Worm (Caenorhabditis elegans) whole organism, young adult: ENCODE data around the gene F01G10.10.

Experiments
- B0035.1 ChIP-seq: sonication (generic microtip); optimal IDR thresholded peaks from 2 replicates; lab custom pipeline; 2016; ENCODE audit warnings: missing genetic modification characterization, mild to moderate bottlenecking, missing compliant biosample characterization, missing genotype, missing genetic modification reagents
- C06A6.2 ChIP-seq: fragments of 200-800 bp; sonication (Bioruptor generic); conservative IDR thresholded peaks from 2 replicates; pipeline ENCODE4 v1.3.6; 2022; ENCODE audit warnings: missing genetic modification characterization, missing compliant biosample characterization
- F23B12.7 ChIP-seq: sonication (generic microtip); optimal IDR thresholded peaks from 2 replicates; lab custom pipeline; 2017; ENCODE audit warnings: missing genetic modification characterization, mild to moderate bottlenecking, missing compliant biosample characterization, antibody characterized with exemption, moderate library complexity; ENCODE audit not compliant: insufficient read depth
- F39B2.1 ChIP-seq: fragments of 200-800 bp; sonication (Bioruptor generic); IDR thresholded peaks from 2 replicates; pipeline ENCODE4 v1.3.6; 2022; ENCODE audit warnings: missing genetic modification reagents, missing genetic modification characterization, missing compliant biosample characterization
- T26A5.8 ChIP-seq: sonication (generic microtip); optimal IDR thresholded peaks from 2 replicates; lab custom pipeline; 2016; ENCODE audit warnings: missing genetic modification characterization, missing compliant biosample characterization
- Y79H2A.3 ChIP-seq: fragments of 200-800 bp; sonication (Bioruptor generic); conservative IDR thresholded peaks from 2 replicates; pipeline ENCODE4 v1.3.6; 2022; ENCODE audit warnings: missing genetic modification reagents, missing genetic modification characterization, missing compliant biosample characterization
- ama-1 ChIP-seq, 3 experiments: fragments of 150-350 bp in 1 of 3; sonication (generic microtip) in 2 of 3; optimal IDR thresholded peaks; 2 replicates each; lab custom pipeline; 2014 to 2018; ENCODE audit warnings: missing biosample characterization in 2 of 3, missing genetic modification characterization in 2 of 3, missing genetic modification reagents in 2 of 3
- aptf-3 ChIP-seq: fragments of 200-800 bp; sonication (Bioruptor generic); IDR thresholded peaks from 2 replicates; pipeline ENCODE4 v1.3.6; 2022; ENCODE audit warnings: missing genetic modification characterization, missing compliant biosample characterization
- atf-7 ChIP-seq: sonication (generic microtip); optimal IDR thresholded peaks from 2 replicates; lab custom pipeline; 2017; ENCODE audit warnings: mild to moderate bottlenecking, missing genetic modification characterization, missing compliant biosample characterization
- athp-1 ChIP-seq: sonication (generic microtip); optimal IDR thresholded peaks from 2 replicates; lab custom pipeline; 2017; ENCODE audit warnings: mild to moderate bottlenecking, missing genetic modification characterization, missing compliant biosample characterization
- attf-5 ChIP-seq: fragments of 200-800 bp; sonication (Bioruptor generic); optimal IDR thresholded peaks from 2 replicates; lab custom pipeline; 2018; ENCODE audit warnings: mild to moderate bottlenecking, missing genetic modification characterization, missing compliant biosample characterization
- ccch-3 ChIP-seq: fragments of 200-800 bp; sonication (Bioruptor generic); optimal IDR thresholded peaks from 2 replicates; lab custom pipeline; 2018; ENCODE audit warnings: mild to moderate bottlenecking, missing genetic modification characterization, missing compliant biosample characterization
- ceh-40 ChIP-seq: fragments of 200-800 bp; sonication (Bioruptor generic); IDR thresholded peaks from 2 replicates; pipeline ENCODE4 v1.3.6; 2022; ENCODE audit warnings: missing genetic modification characterization, missing compliant biosample characterization
- ceh-58 ChIP-seq: fragments of 200-800 bp; sonication (Bioruptor generic); IDR thresholded peaks from 2 replicates; pipeline ENCODE4 v1.3.6; 2022; ENCODE audit warnings: missing genetic modification characterization, missing compliant biosample characterization
- dpl-1 ChIP-seq: fragments of 150-350 bp; optimal IDR thresholded peaks from 2 replicates; lab custom pipeline; 2014; ENCODE audit warnings: missing biosample characterization, missing genetic modification reagents, missing genetic modification characterization
- efl-1 ChIP-seq: fragments of 150-350 bp; optimal IDR thresholded peaks from 2 replicates; lab custom pipeline; 2014; ENCODE audit warnings: missing biosample characterization, missing genetic modification reagents, missing genetic modification characterization
- egl-18 ChIP-seq: fragments of 200-800 bp; sonication (Bioruptor generic); IDR thresholded peaks from 2 replicates; pipeline ENCODE4 v1.3.6; 2022; ENCODE audit warnings: missing genetic modification reagents, missing genetic modification characterization, missing compliant biosample characterization
- hlh-12 ChIP-seq: sonication (generic microtip); optimal IDR thresholded peaks from 2 replicates; lab custom pipeline; 2016; ENCODE audit warnings: missing genetic modification characterization, missing compliant biosample characterization
- hlh-26 ChIP-seq: fragments of 200-800 bp; sonication (Bioruptor generic); conservative IDR thresholded peaks from 2 replicates; pipeline ENCODE4 v1.3.6; 2022; ENCODE audit warnings: missing genetic modification reagents, missing genetic modification characterization, missing compliant biosample characterization
- hmg-1.2 ChIP-seq: fragments of 200-800 bp; sonication (Bioruptor generic); IDR thresholded peaks from 2 replicates; pipeline ENCODE4 v1.3.6; 2022; ENCODE audit warnings: missing genetic modification reagents, missing genetic modification characterization, missing compliant biosample characterization
- hmg-20 ChIP-seq: fragments of 200-800 bp; sonication (Bioruptor generic); IDR thresholded peaks from 2 replicates; pipeline ENCODE4 v1.3.6; 2022; ENCODE audit warnings: missing genetic modification reagents, missing genetic modification characterization, missing compliant biosample characterization
- let-607 ChIP-seq, 2 experiments: fragments of 200-800 bp in 1 of 2; sonication (Bioruptor generic) in 1 of 2; sonication (generic microtip) in 1 of 2; optimal IDR thresholded peaks; 2 replicates each; lab custom pipeline; 2016 to 2018; ENCODE audit warnings: mild to moderate bottlenecking in 2 of 2, missing compliant biosample characterization in 2 of 2, missing genetic modification characterization in 2 of 2, moderate library complexity in 2 of 2, missing genotype in 1 of 2
- lin-35 ChIP-seq, 3 experiments: fragments of 150-350 bp in 2 of 3; sonication (generic microtip) in 1 of 3; optimal IDR thresholded peaks; 2 replicates each; lab custom pipeline; 2014 to 2018; ENCODE audit warnings: missing biosample characterization in 3 of 3, missing genetic modification characterization in 3 of 3, missing genetic modification reagents in 3 of 3
- lin-54 ChIP-seq: fragments of 200-800 bp; sonication (Bioruptor generic); optimal IDR thresholded peaks from 2 replicates; lab custom pipeline; 2018; ENCODE audit warnings: mild to moderate bottlenecking, missing genetic modification characterization, missing compliant biosample characterization
- lsl-1 ChIP-seq: fragments of 200-800 bp; sonication (Bioruptor generic); optimal IDR thresholded peaks from 2 replicates; lab custom pipeline; 2018; ENCODE audit warnings: mild to moderate bottlenecking, missing genetic modification characterization, moderate library complexity, missing compliant biosample characterization
- lsy-27 ChIP-seq: sonication (generic microtip); optimal IDR thresholded peaks from 2 replicates; lab custom pipeline; 2017; ENCODE audit warnings: missing genetic modification characterization, mild to moderate bottlenecking, missing compliant biosample characterization, antibody characterized with exemption, missing genotype, borderline replicate concordance; ENCODE audit not compliant: insufficient read depth
- madf-3 ChIP-seq: fragments of 200-800 bp; sonication (Bioruptor generic); IDR thresholded peaks from 2 replicates; pipeline ENCODE4 v1.3.6; 2022; ENCODE audit warnings: missing genetic modification reagents, missing genetic modification characterization, missing compliant biosample characterization
- madf-6 ChIP-seq: fragments of 200-800 bp; sonication (Bioruptor generic); IDR thresholded peaks from 2 replicates; pipeline ENCODE4 v1.3.6; 2022; ENCODE audit warnings: missing genetic modification reagents, missing genetic modification characterization, missing compliant biosample characterization
- mcd-1 ChIP-seq: fragments of 200-800 bp; sonication (Bioruptor generic); IDR thresholded peaks from 2 replicates; pipeline ENCODE4 v1.3.6; 2022; ENCODE audit warnings: missing genetic modification reagents, missing genetic modification characterization, missing compliant biosample characterization
- mes-4 ChIP-seq: sonication (generic microtip); optimal IDR thresholded peaks from 2 replicates; lab custom pipeline; 2016; ENCODE audit warnings: missing genotype, missing genetic modification characterization, missing compliant biosample characterization
- nfya-1 ChIP-seq: sonication (generic microtip); optimal IDR thresholded peaks from 2 replicates; lab custom pipeline; 2017; ENCODE audit warnings: antibody characterized with exemption, missing compliant biosample characterization, missing genetic modification characterization, borderline replicate concordance; ENCODE audit not compliant: insufficient read depth
- nhr-27 ChIP-seq: fragments of 200-800 bp; sonication (Bioruptor generic); optimal IDR thresholded peaks from 2 replicates; lab custom pipeline; 2018; ENCODE audit warnings: mild to moderate bottlenecking, missing genetic modification characterization, moderate library complexity, missing compliant biosample characterization
- repo-1 ChIP-seq: sonication (generic microtip); optimal IDR thresholded peaks from 2 replicates; lab custom pipeline; 2017; ENCODE audit warnings: mild to moderate bottlenecking, missing genetic modification characterization, missing compliant biosample characterization
- rpc-1 ChIP-seq, 2 experiments: fragments of 150-350 bp in 1 of 2; sonication (generic microtip) in 1 of 2; optimal IDR thresholded peaks; 2 replicates each; lab custom pipeline; 2014 to 2018; ENCODE audit warnings: missing biosample characterization in 1 of 2, missing genetic modification characterization in 1 of 2, missing genetic modification reagents in 1 of 2, missing genotype in 1 of 2
- sdz-38 ChIP-seq: sonication (generic microtip); optimal IDR thresholded peaks from 2 replicates; lab custom pipeline; 2016; ENCODE audit warnings: missing genotype, missing genetic modification characterization, missing compliant biosample characterization
- snpc-1.1 ChIP-seq: sonication (generic microtip); optimal IDR thresholded peaks from 2 replicates; lab custom pipeline; 2017; ENCODE audit warnings: missing genetic modification characterization, mild to moderate bottlenecking, missing compliant biosample characterization, antibody characterized with exemption, moderate library complexity, missing genotype, missing genetic modification reagents; ENCODE audit not compliant: insufficient read depth
- snpc-3.4 ChIP-seq: sonication (generic microtip); optimal IDR thresholded peaks from 2 replicates; lab custom pipeline; 2017; ENCODE audit warnings: missing genetic modification characterization, mild to moderate bottlenecking, missing compliant biosample characterization, antibody characterized with exemption, moderate library complexity, missing genotype, missing genetic modification reagents
- somi-1 ChIP-seq: fragments of 200-800 bp; sonication (Bioruptor generic); optimal IDR thresholded peaks from 2 replicates; lab custom pipeline; 2018; ENCODE audit warnings: mild to moderate bottlenecking, missing genetic modification characterization, missing compliant biosample characterization
- tbp1 ChIP-seq: fragments of 200-800 bp; sonication (Bioruptor generic); optimal IDR thresholded peaks from 2 replicates; lab custom pipeline; 2018; ENCODE audit warnings: mild to moderate bottlenecking, missing genetic modification characterization, missing compliant biosample characterization
- xnd-1 ChIP-seq: sonication (generic microtip); optimal IDR thresholded peaks from 2 replicates; lab custom pipeline; 2016; ENCODE audit warnings: missing genotype, missing genetic modification reagents, missing genetic modification characterization, missing compliant biosample characterization
- ztf-22 ChIP-seq: fragments of 200-800 bp; sonication (Bioruptor generic); optimal IDR thresholded peaks from 2 replicates; lab custom pipeline; 2018; ENCODE audit warnings: mild to moderate bottlenecking, missing genetic modification characterization, moderate library complexity, missing compliant biosample characterization
- ztf-25 ChIP-seq: fragments of 200-800 bp; sonication (Bioruptor generic); IDR thresholded peaks from 2 replicates; pipeline ENCODE4 v1.3.6; 2022; ENCODE audit warnings: missing genetic modification reagents, missing genetic modification characterization, missing compliant biosample characterization
- ztf-28 ChIP-seq: fragments of 200-800 bp; sonication (Bioruptor generic); IDR thresholded peaks from 2 replicates; pipeline ENCODE4 v1.3.6; 2022; ENCODE audit warnings: missing genetic modification reagents, missing genetic modification characterization, missing compliant biosample characterization
- ztf-3 ChIP-seq: fragments of 200-800 bp; sonication (Bioruptor generic); optimal IDR thresholded peaks from 2 replicates; lab custom pipeline; 2018; ENCODE audit warnings: mild to moderate bottlenecking, missing genetic modification characterization, missing compliant biosample characterization

F01G10.10 gene

DNA sequence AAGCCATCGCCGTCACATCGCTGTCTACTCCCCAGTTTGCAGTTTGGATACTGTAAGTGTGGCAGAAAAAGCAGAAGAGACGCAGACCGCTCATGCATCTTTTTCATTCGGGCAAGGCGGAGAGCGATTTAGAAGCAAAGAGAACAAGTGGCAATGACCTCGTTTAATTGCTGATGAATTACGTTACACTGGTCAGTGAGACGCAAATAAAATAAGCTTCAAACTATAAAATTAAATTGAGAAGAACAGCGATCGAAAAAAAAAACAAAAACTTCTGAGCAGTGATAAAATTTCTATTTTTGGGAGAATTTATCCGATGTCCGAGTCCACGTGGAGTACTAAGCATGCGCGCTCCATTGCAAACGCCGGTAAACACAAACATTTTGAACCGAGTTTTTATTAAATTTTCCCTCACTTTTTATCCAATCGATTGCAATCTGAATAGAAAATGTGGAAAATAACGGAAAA is 23.8 kb upstream of the F01G10.10 start, which contains the start of gene C24F3.2 (continued):
- TF ChIP-seq somi-1: peak; percentile 21
- TF ChIP-seq lin-54 (GFP tag; lab: Kevin White, UChicago): no peak
- peak; percentile 79 for TF ChIP-seq attf-5
- no peak for TF ChIP-seq sdz-38 (tag; lab: Kevin White, UChicago)
- TF ChIP-seq dpl-1 (GFP tag; lab: Kevin White, UChicago): no peak
- peak; percentile 98 to 99 for TF ChIP-seq let-607 (tag; optimal IDR thresholded peaks at IDR 0.05; lab: Kevin White, UChicago)
- no peak for TF ChIP-seq ama-1 (optimal IDR thresholded peaks at IDR 0.05; lab: Kevin White, UChicago)
- TF ChIP-seq ama-1 (GFP tag; optimal IDR thresholded peaks at IDR 0.05; lab: Kevin White, UChicago): no peak
- TF ChIP-seq mes-4 (tag; lab: Kevin White, UChicago): no peak
- peak; percentile 28 for TF ChIP-seq efl-1 (GFP tag; lab: Kevin White, UChicago)
- no peak for TF ChIP-seq xnd-1 (tag; lab: Kevin White, UChicago)
- TF ChIP-seq nhr-27: no peak
- TF ChIP-seq ztf-28: no peak
- TF ChIP-seq aptf-3 (GFP tag; lab: Robert Waterston, UW): no peak
- no peak for TF ChIP-seq madf-6 (GFP tag; lab: Robert Waterston, UW)
- TF ChIP-seq ceh-40 (GFP tag; lab: Robert Waterston, UW): no peak
- peak; percentile 27 for TF ChIP-seq lsl-1 (GFP tag; lab: Kevin White, UChicago)
- no peak for TF ChIP-seq hlh-26 (GFP tag; lab: Robert Waterston, UW)
- no peak for TF ChIP-seq rpc-1 (optimal IDR thresholded peaks at IDR 0.05; lab: Kevin White, UChicago)
- TF ChIP-seq rpc-1 (tag; optimal IDR thresholded peaks at IDR 0.05; lab: Kevin White, UChicago): no peak
- no peak for TF ChIP-seq tbp1 (GFP tag; lab: Kevin White, UChicago)
- TF ChIP-seq hmg-1.2 (GFP tag; lab: Robert Waterston, UW): peak; percentile 80; the same call in 1 of the 2 replicates
- no peak for TF ChIP-seq ztf-22 (GFP tag; lab: Kevin White, UChicago)
- no peak for TF ChIP-seq hmg-20 (GFP tag; lab: Robert Waterston, UW)
- no peak for TF ChIP-seq C06A6.2 (GFP tag; lab: Robert Waterston, UW)
- no peak for TF ChIP-seq mcd-1 (GFP tag; lab: Robert Waterston, UW)
- TF ChIP-seq Y79H2A.3 (GFP tag; lab: Robert Waterston, UW): no peak
- no peak for TF ChIP-seq ztf-25
- TF ChIP-seq F23B12.7 (tag; lab: Kevin White, UChicago): peak; percentile 48
- TF ChIP-seq, all 124 proteins: peak for 13

DNA sequence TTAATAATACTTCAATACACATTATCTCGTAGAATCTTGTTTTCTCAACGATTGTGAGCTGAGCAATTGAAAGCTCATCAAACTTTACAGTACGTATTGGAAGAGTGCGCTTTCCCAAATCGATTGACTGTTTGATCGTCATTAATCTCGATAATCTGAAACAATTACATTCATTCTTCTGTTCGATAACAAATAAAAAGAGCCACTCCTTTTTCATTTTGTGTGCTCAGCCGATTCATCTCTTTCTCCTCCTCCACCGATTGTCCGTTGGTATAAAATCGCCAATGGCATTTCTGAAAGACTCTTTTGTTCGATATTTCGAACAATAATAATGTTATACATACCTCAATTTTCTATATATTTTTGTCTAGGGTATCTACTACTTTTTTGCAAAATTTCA is 22.2 kb upstream of the F01G10.10 start, which contains the start of gene nas-12:
TSS of gene nas-12 (plus strand) at position 301 of the 400 bp plus-strand sequence.
- TF ChIP-seq hlh-12 (tag; lab: Kevin White, UChicago) (no peak), ztf-3 (GFP tag; lab: Kevin White, UChicago) (no peak), B0035.1 (no peak), egl-18 (GFP tag; lab: Robert Waterston, UW) (no peak), rpc-1 (optimal IDR thresholded peaks at IDR 0.05; lab: Kevin White, UChicago) (no peak), rpc-1 (tag; optimal IDR thresholded peaks at IDR 0.05; lab: Kevin White, UChicago) (no peak), ceh-58 (GFP tag; lab: Robert Waterston, UW) (no peak), T26A5.8 (tag; lab: Kevin White, UChicago) (no peak), nfya-1 (tag; lab: Kevin White, UChicago) (no peak)

DNA sequence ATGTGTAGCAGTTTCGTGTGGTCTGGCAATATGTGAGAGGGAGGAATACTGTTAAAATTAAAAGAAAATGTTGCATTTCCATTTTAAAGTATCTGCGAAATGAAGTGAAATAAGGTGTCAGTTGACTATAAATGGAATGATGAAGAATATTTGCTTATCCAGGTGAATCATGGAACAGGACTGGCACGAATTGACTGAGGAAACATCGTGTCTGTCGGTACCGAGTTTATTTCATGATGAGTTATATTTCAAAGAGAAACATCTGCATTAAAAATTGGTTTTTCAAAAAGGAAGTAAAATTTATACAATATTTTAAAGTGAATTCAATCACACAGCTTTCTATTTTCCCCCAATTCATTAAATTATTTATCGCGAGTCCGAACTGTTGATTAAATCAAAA is 18.4 kb upstream of the F01G10.10 start, which contains the start of gene F01G10.6:
TSS of gene F01G10.6 (minus strand) at position 101 of the 400 bp plus-strand sequence.
- TF ChIP-seq lsy-27 (tag; lab: Kevin White, UChicago) (no peak), hmg-20 (GFP tag; lab: Robert Waterston, UW) (no peak), lsl-1 (GFP tag; lab: Kevin White, UChicago) (no peak), F39B2.1 (GFP tag; lab: Robert Waterston, UW) (no peak), ztf-28 (no peak), athp-1 (tag; lab: Kevin White, UChicago) (no peak), ccch-3 (GFP tag; lab: Kevin White, UChicago) (no peak), attf-5 (no peak), atf-7 (no peak), snpc-1.1 (no peak), snpc-3.4 (tag; lab: Kevin White, UChicago) (no peak), repo-1 (tag; lab: Kevin White, UChicago) (no peak), madf-3 (GFP tag; lab: Robert Waterston, UW) (no peak), mcd-1 (GFP tag; lab: Robert Waterston, UW) (no peak), lin-35 (GFP tag; optimal IDR thresholded peaks at IDR 0.05; lab: Kevin White, UChicago) (no peak)
